Fruit fly (Drosophila melanogaster) whole organism, embryonic: ENCODE measurements around the gene CG33543.
A peak's percentile ranks its signal among the peaks of the same experiment; 100 is the strongest.

Experiments used
- CG11456 ChIP-seq: fragments of 200-800 bp; sonication (Bioruptor generic); IDR thresholded peaks from 3 replicates; pipeline ENCODE4 v1.3.6; 2022; ENCODE audit warnings: missing biosample characterization, missing genetic modification characterization
- CG11695 ChIP-seq: fragments of 200-800 bp; sonication (Bioruptor generic); IDR thresholded peaks from 3 replicates; pipeline ENCODE4 v1.3.6; 2022; ENCODE audit warnings: missing biosample characterization, missing genetic modification characterization
- CG14965 ChIP-seq: fragments of 200-800 bp; sonication (Bioruptor generic); optimal IDR thresholded peaks from 2 replicates; lab custom pipeline; 2016; ENCODE audit warnings: missing biosample characterization, missing genetic modification characterization, borderline replicate concordance
- CG1603 ChIP-seq: fragments of 200-800 bp; sonication (Bioruptor generic); optimal IDR thresholded peaks from 2 replicates; lab custom pipeline; 2019; ENCODE audit warnings: missing biosample characterization, mild to moderate bottlenecking, missing genetic modification characterization, moderate library complexity
- CG17612 ChIP-seq: fragments of 200-800 bp; sonication (Bioruptor generic); IDR thresholded peaks from 2 replicates; pipeline ENCODE4 v1.3.6; 2022; ENCODE audit warnings: missing biosample characterization, missing genetic modification characterization
- CG18476 ChIP-seq: fragments of 200-800 bp; sonication (Bioruptor generic); optimal IDR thresholded peaks from 2 replicates; lab custom pipeline; 2016; ENCODE audit warnings: missing biosample characterization, mild to moderate bottlenecking, missing genetic modification characterization
- CG18619 ChIP-seq: fragments of 200-800 bp; sonication (Bioruptor generic); optimal IDR thresholded peaks from 3 replicates; lab custom pipeline; 2017; ENCODE audit warnings: missing biosample characterization, mild to moderate bottlenecking, missing genetic modification characterization
- CG31365 ChIP-seq: fragments of 200-800 bp; sonication (Bioruptor generic); optimal IDR thresholded peaks from 2 replicates; lab custom pipeline; 2018; ENCODE audit warnings: missing biosample characterization, mild to moderate bottlenecking, missing genetic modification characterization
- CG4282 ChIP-seq: fragments of 200-800 bp; sonication (Bioruptor generic); optimal IDR thresholded peaks from 2 replicates; lab custom pipeline; 2016; ENCODE audit warnings: missing biosample characterization, missing genetic modification characterization
- CG4360 ChIP-seq: fragments of 200-800 bp; sonication (Bioruptor generic); IDR thresholded peaks from 2 replicates; pipeline ENCODE4 v1.3.6; 2022; ENCODE audit warnings: missing biosample characterization, missing genetic modification characterization
- CG8089 ChIP-seq: fragments of 200-800 bp; sonication (Bioruptor generic); optimal IDR thresholded peaks from 3 replicates; lab custom pipeline; 2016; ENCODE audit warnings: missing biosample characterization, missing genetic modification characterization
- Deaf1 ChIP-seq: fragments of 200-800 bp; optimal IDR thresholded peaks from 3 replicates; lab custom pipeline; 2019; ENCODE audit warnings: missing biosample characterization, mild to moderate bottlenecking, missing genetic modification characterization, moderate library complexity
- ERR ChIP-seq: fragments of 200-800 bp; sonication (Bioruptor generic); optimal IDR thresholded peaks from 2 replicates; lab custom pipeline; 2016; ENCODE audit warnings: missing biosample characterization, missing genetic modification characterization
- Ets65A ChIP-seq: fragments of 200-800 bp; sonication (Bioruptor generic); peaks from one replicate; lab custom pipeline; 2016; ENCODE audit warnings: missing biosample characterization, missing genetic modification characterization
- Hand ChIP-seq: fragments of 200-800 bp; sonication (Bioruptor generic); optimal IDR thresholded peaks from 2 replicates; lab custom pipeline; 2017; ENCODE audit warnings: mild to moderate bottlenecking, missing biosample characterization, missing genetic modification reagents, missing genetic modification characterization
- Hey ChIP-seq: fragments of 200-800 bp; sonication (Bioruptor generic); optimal IDR thresholded peaks from 3 replicates; lab custom pipeline; 2018; ENCODE audit warnings: missing biosample characterization, mild to moderate bottlenecking, missing genetic modification characterization
- Hmr ChIP-seq: fragments of 200-800 bp; sonication (Bioruptor generic); optimal IDR thresholded peaks from 3 replicates; lab custom pipeline; 2017; ENCODE audit warnings: mild to moderate bottlenecking, missing biosample characterization, missing genetic modification reagents, missing genetic modification characterization
- Lpt ChIP-seq: fragments of >200 bp; optimal IDR thresholded peaks from 2 replicates; lab custom pipeline; 2018; ENCODE audit warnings: missing biosample characterization, missing genetic modification characterization
- Mrtf ChIP-seq: fragments of 200-800 bp; sonication (Bioruptor generic); IDR thresholded peaks from 3 replicates; pipeline ENCODE4 v1.3.6; 2022; ENCODE audit warnings: missing biosample characterization, missing genetic modification characterization
- Nf-YB ChIP-seq: fragments of 200-800 bp; sonication (Bioruptor generic); optimal IDR thresholded peaks from 3 replicates; lab custom pipeline; 2019; ENCODE audit warnings: missing biosample characterization, mild to moderate bottlenecking, missing genetic modification characterization, moderate library complexity
- Nf-YC ChIP-seq: fragments of 200-800 bp; optimal IDR thresholded peaks from 3 replicates; lab custom pipeline; 2019; ENCODE audit warnings: missing biosample characterization, mild to moderate bottlenecking, missing genetic modification characterization, moderate library complexity
- Pdp1 ChIP-seq, 2 experiments: fragments of 200-800 bp; sonication (Bioruptor generic); optimal IDR thresholded peaks; 3 replicates each; lab custom pipeline; 2016; ENCODE audit warnings: missing biosample characterization in 2 of 2, missing genetic modification characterization in 2 of 2, mild to moderate bottlenecking in 1 of 2, moderate library complexity in 1 of 2
- Trl ChIP-seq, 3 experiments: fragments of >200 bp in 2 of 3; fragments of 200-800 bp in 1 of 3; sonication (Bioruptor generic) in 1 of 3; optimal IDR thresholded peaks; 2 replicates in 1 of 3; 3 replicates in 2 of 3; lab custom pipeline; 2016 to 2017; ENCODE audit warnings: missing biosample characterization in 1 of 3, missing genetic modification characterization in 1 of 3
- chm ChIP-seq: fragments of 200-800 bp; sonication (Bioruptor generic); IDR thresholded peaks from 2 replicates; pipeline ENCODE4 v1.3.6; 2022; ENCODE audit warnings: missing biosample characterization, missing genetic modification characterization
- ci ChIP-seq: fragments of 200-800 bp; sonication (Bioruptor generic); IDR thresholded peaks from 3 replicates; pipeline ENCODE4 v1.3.6; 2022; ENCODE audit warnings: missing biosample characterization, missing genetic modification characterization
- crp ChIP-seq, 2 experiments: fragments of 200-800 bp; sonication (Bioruptor generic); optimal IDR thresholded peaks; 2 replicates in 1 of 2; 3 replicates in 1 of 2; lab custom pipeline; 2017; ENCODE audit warnings: missing biosample characterization in 2 of 2, missing genetic modification characterization in 2 of 2, mild to moderate bottlenecking in 1 of 2, moderate library complexity in 1 of 2
- disco-r ChIP-seq: fragments of 200-800 bp; sonication (Bioruptor generic); optimal IDR thresholded peaks from 2 replicates; lab custom pipeline; 2016; ENCODE audit warnings: missing biosample characterization, missing genetic modification characterization
- exex ChIP-seq: fragments of 200-800 bp; sonication (Bioruptor generic); optimal IDR thresholded peaks from 4 replicates; lab custom pipeline; 2018; ENCODE audit warnings: missing biosample characterization, mild to moderate bottlenecking, missing genetic modification characterization, moderate library complexity
- fd64A ChIP-seq: fragments of 200-800 bp; sonication (Bioruptor generic); optimal IDR thresholded peaks from 3 replicates; lab custom pipeline; 2018; ENCODE audit warnings: missing biosample characterization, mild to moderate bottlenecking, missing genetic modification characterization
- gcm ChIP-seq: fragments of 200-800 bp; sonication (Bioruptor generic); optimal IDR thresholded peaks from 2 replicates; lab custom pipeline; 2019; ENCODE audit warnings: missing biosample characterization, mild to moderate bottlenecking, missing genetic modification characterization, moderate library complexity
- grn ChIP-seq: fragments of 200-800 bp; sonication (Bioruptor generic); optimal IDR thresholded peaks from 3 replicates; lab custom pipeline; 2017; ENCODE audit warnings: missing biosample characterization, missing genetic modification characterization
- gsb-n ChIP-seq: fragments of 200-800 bp; sonication (Bioruptor generic); optimal IDR thresholded peaks from 3 replicates; lab custom pipeline; 2018; ENCODE audit warnings: missing biosample characterization, mild to moderate bottlenecking, missing genetic modification characterization
- ken ChIP-seq: fragments of 200-800 bp; sonication (Bioruptor generic); IDR thresholded peaks from 3 replicates; pipeline ENCODE4 v1.3.6; 2022; ENCODE audit warnings: missing biosample characterization, missing genetic modification characterization
- klu ChIP-seq: fragments of 200-800 bp; sonication (Bioruptor generic); IDR thresholded peaks from 2 replicates; pipeline ENCODE4 v1.3.6; 2022; ENCODE audit warnings: missing biosample characterization, missing genetic modification characterization
- knrl ChIP-seq: fragments of 200-800 bp; sonication (Bioruptor generic); IDR thresholded peaks from 3 replicates; pipeline ENCODE4 v1.3.6; 2022; ENCODE audit warnings: missing biosample characterization, missing genetic modification characterization; ENCODE audit not compliant: partially characterized antibody
- odd ChIP-seq: fragments of 200-800 bp; sonication (Bioruptor generic); optimal IDR thresholded peaks from 2 replicates; lab custom pipeline; 2017; ENCODE audit warnings: missing biosample characterization, mild to moderate bottlenecking, missing genetic modification characterization
- seq ChIP-seq: fragments of 200-800 bp; sonication (Bioruptor generic); IDR thresholded peaks from 2 replicates; pipeline ENCODE4 v1.3.6; 2022; ENCODE audit warnings: missing biosample characterization, missing genetic modification characterization
- sob ChIP-seq: fragments of 200-800 bp; sonication (Bioruptor generic); IDR thresholded peaks from 2 replicates; pipeline ENCODE4 v1.3.6; 2022; ENCODE audit warnings: missing biosample characterization, missing genetic modification characterization
- stc ChIP-seq: fragments of 200-800 bp; sonication (Bioruptor generic); IDR thresholded peaks from 2 replicates; pipeline ENCODE4 v1.3.6; 2022; ENCODE audit warnings: missing biosample characterization, missing genetic modification characterization
- tll ChIP-seq, 2 experiments: fragments of 200-800 bp in 1 of 2; fragments of >200 bp in 1 of 2; sonication (Bioruptor generic) in 1 of 2; optimal IDR thresholded peaks; 2 replicates each; lab custom pipeline; 2017 to 2019; ENCODE audit warnings: missing biosample characterization in 2 of 2, missing genetic modification characterization in 2 of 2, mild to moderate bottlenecking in 1 of 2, moderate library complexity in 1 of 2
- vnd ChIP-seq: fragments of 200-800 bp; sonication (Bioruptor generic); IDR thresholded peaks from 3 replicates; pipeline ENCODE4 v1.3.6; 2022; ENCODE audit warnings: missing biosample characterization, missing genetic modification characterization; ENCODE audit not compliant: partially characterized antibody
- yki ChIP-seq: fragments of >200 bp; optimal IDR thresholded peaks from 3 replicates; lab custom pipeline; 2018

The CG33543 gene

dm6 chr2L:1967861-1968260 is 38.3 kb downstream of the CG33543 start:
- TF ChIP-seq fd64A (no peak), CG18619 (GFP tag; lab: Kevin White, UChicago) (no peak), CG11695 (GFP tag; lab: Robert Waterston, UW) (no peak), Pdp1 (GFP tag; optimal IDR thresholded peaks at IDR 0.05; lab: Kevin White, UChicago) (peak in 1 of 2 experiments; percentile 71), Mrtf (GFP tag; lab: Robert Waterston, UW) (no peak), Ets65A (GFP tag; lab: Kevin White, UChicago) (peak; percentile 57), grn (GFP tag; lab: Kevin White, UChicago) (no peak)

dm6 chr2L:1967301-1967700 is 38.8 kb downstream of the CG33543 start:
- TF ChIP-seq seq (GFP tag; lab: Robert Waterston, UW) = peak; percentile 64; the same call in 1 of the 2 replicates
- peak; percentile 83 for TF ChIP-seq Nf-YB (GFP tag; lab: Kevin White, UChicago)
- TF ChIP-seq gcm = peak; percentile 44
- TF ChIP-seq Nf-YC = peak; percentile 76
- 0 out of 3 replicates have a peak, but pooled peaks have one; percentile 5 for TF ChIP-seq CG11456 (GFP tag; lab: Robert Waterston, UW)
- no peak for TF ChIP-seq CG8089 (GFP tag; lab: Kevin White, UChicago)
- peak; percentile 67 for TF ChIP-seq gsb-n
- TF ChIP-seq vnd = no peak

dm6 chr2L:1961932-1962496 is 44.1 kb downstream of the CG33543 start:
- TF ChIP-seq Nf-YC = peak; percentile 13
- no peak for TF ChIP-seq CG31365 (tag; lab: Kevin White, UChicago)
- TF ChIP-seq CG14965 (GFP tag; lab: Kevin White, UChicago) = no peak
- TF ChIP-seq crp (GFP tag; optimal IDR thresholded peaks at IDR 0.05; lab: Kevin White, UChicago) = no peak
- no peak for TF ChIP-seq CG1603 (tag; lab: Kevin White, UChicago)
- TF ChIP-seq CG17612 (GFP tag; lab: Robert Waterston, UW) = no peak
- TF ChIP-seq sob (GFP tag; lab: Robert Waterston, UW) = no peak
- no peak for TF ChIP-seq Trl (optimal IDR thresholded peaks at IDR 0.05; lab: Kevin White, UChicago)
- no peak for TF ChIP-seq Trl (GFP tag; optimal IDR thresholded peaks at IDR 0.05; lab: Kevin White, UChicago)
- TF ChIP-seq CG18476 (GFP tag; lab: Kevin White, UChicago) = peak; percentile 44
- no peak for TF ChIP-seq chm
- TF ChIP-seq Hmr (GFP tag; lab: Kevin White, UChicago) = no peak
- peak; percentile 97 for TF ChIP-seq Hey (tag; lab: Kevin White, UChicago)
- TF ChIP-seq Lpt = no peak
- TF ChIP-seq CG4282 (GFP tag; lab: Kevin White, UChicago) = no peak
- no peak for TF ChIP-seq yki (lab: Kevin White, UChicago)
- TF ChIP-seq exex = no peak
- no peak for TF ChIP-seq Hand (GFP tag; lab: Kevin White, UChicago)
- TF ChIP-seq odd (GFP tag; lab: Kevin White, UChicago) = no peak
- peak; percentile 70 for TF ChIP-seq CG4360
- no peak for TF ChIP-seq ERR (GFP tag; lab: Kevin White, UChicago)
- TF ChIP-seq stc (GFP tag; lab: Robert Waterston, UW) = no peak
- no peak for TF ChIP-seq disco-r (GFP tag; lab: Kevin White, UChicago)
- no peak for TF ChIP-seq Deaf1
- TF ChIP-seq klu (GFP tag; lab: Robert Waterston, UW) = no peak
- TF ChIP-seq tll (GFP tag; optimal IDR thresholded peaks at IDR 0.05; lab: Kevin White, UChicago) = peak in 1 of 2 experiments; percentile 76
- no peak for TF ChIP-seq ken
- no peak for TF ChIP-seq knrl
- TF ChIP-seq ci = no peak
